Fruit fly (Drosophila melanogaster): Measurements from ENCODE around the gene Oli.

Gene Oli

dm6 chr2L:17560125-17561019, 28.6 kb upstream of the Oli start:
- TF ChIP-seq Dif (GFP tag; optimal IDR thresholded peaks at IDR 0.05; ENCODE audit: partially characterized antibody) (no peak), brk (GFP tag; optimal IDR thresholded peaks at IDR 0.05) (no peak), dsf (GFP tag; optimal IDR thresholded peaks at IDR 0.05; ENCODE audit: borderline replicate concordance) (no peak), Vsx2 (GFP tag; optimal IDR thresholded peaks at IDR 0.05; ENCODE audit: partially characterized antibody) (no peak), Myc (optimal IDR thresholded peaks at IDR 0.05) (no peak), CG32264 (GFP tag; optimal IDR thresholded peaks at IDR 0.05) (no peak), tai (GFP tag; optimal IDR thresholded peaks at IDR 0.05) (no peak), Jra (GFP tag; optimal IDR thresholded peaks at IDR 0.05) (no peak), Rel (GFP tag; optimal IDR thresholded peaks at IDR 0.05) (no peak), Rel (tag; optimal IDR thresholded peaks at IDR 0.05) (no peak), foxo (GFP tag; optimal IDR thresholded peaks at IDR 0.05) (no peak), Hnf4 (GFP tag; optimal IDR thresholded peaks at IDR 0.05) (no peak), GATAd (GFP tag; optimal IDR thresholded peaks at IDR 0.05) (no peak), ey (GFP tag; optimal IDR thresholded peaks at IDR 0.05) (no peak), CrebA (GFP tag; optimal IDR thresholded peaks at IDR 0.05; ENCODE audit: borderline replicate concordance) (no peak), HLH106 (tag; optimal IDR thresholded peaks at IDR 0.05) (no peak), sage (GFP tag; optimal IDR thresholded peaks at IDR 0.05) (no peak), Abd-B (GFP tag; optimal IDR thresholded peaks at IDR 0.05) (no peak)

- no peak for TF ChIP-seq brk (GFP tag; optimal IDR thresholded peaks at IDR 0.05)
- TF ChIP-seq jim (GFP tag; optimal IDR thresholded peaks at IDR 0.05): no peak
Observed at dm6 chr2L:17561914-17562313, 27.1 kb upstream of the Oli start.

- no peak for TF ChIP-seq sage (GFP tag; optimal IDR thresholded peaks at IDR 0.05)
- no peak for TF ChIP-seq psq (GFP tag; optimal IDR thresholded peaks at IDR 0.05)
- no peak for TF ChIP-seq dsf (GFP tag; optimal IDR thresholded peaks at IDR 0.05; ENCODE audit: borderline replicate concordance)
- TF ChIP-seq Hr83 (GFP tag; optimal IDR thresholded peaks at IDR 0.05; ENCODE audit: poor library complexity, severe bottlenecking): no peak
- no peak for TF ChIP-seq usp (GFP tag; optimal IDR thresholded peaks at IDR 0.05)
- no peak for TF ChIP-seq dmrt93B (GFP tag; optimal IDR thresholded peaks at IDR 0.05)
- no peak for TF ChIP-seq sv (GFP tag; optimal IDR thresholded peaks at IDR 0.05)
- no peak for TF ChIP-seq Myc (optimal IDR thresholded peaks at IDR 0.05)
- no peak for TF ChIP-seq Dif (GFP tag; optimal IDR thresholded peaks at IDR 0.05; ENCODE audit: partially characterized antibody)
- TF ChIP-seq br (GFP tag; optimal IDR thresholded peaks at IDR 0.05): no peak
- TF ChIP-seq tai (GFP tag; optimal IDR thresholded peaks at IDR 0.05): no peak
- TF ChIP-seq rgr (GFP tag; optimal IDR thresholded peaks at IDR 0.05): no peak
- no peak for TF ChIP-seq Sp1 (GFP tag; optimal IDR thresholded peaks at IDR 0.05)
- no peak for TF ChIP-seq h (GFP tag; optimal IDR thresholded peaks at IDR 0.05)
- no peak for TF ChIP-seq Hnf4 (GFP tag; optimal IDR thresholded peaks at IDR 0.05)
- TF ChIP-seq Vsx2 (GFP tag; optimal IDR thresholded peaks at IDR 0.05; ENCODE audit: partially characterized antibody): no peak
Observed at dm6 chr2L:17564682-17565081, 24.3 kb upstream of the Oli start.

dm6 chr2L:17565734-17566133, 23.2 kb upstream of the Oli start:
- TF ChIP-seq Hr78 (GFP tag; optimal IDR thresholded peaks at IDR 0.05) (no peak), dmrt93B (GFP tag; optimal IDR thresholded peaks at IDR 0.05) (no peak), CG9705 (GFP tag; optimal IDR thresholded peaks at IDR 0.05) (no peak), GATAd (GFP tag; optimal IDR thresholded peaks at IDR 0.05) (no peak), Hr83 (GFP tag; optimal IDR thresholded peaks at IDR 0.05; ENCODE audit: poor library complexity, severe bottlenecking) (no peak), Dfd (GFP tag; optimal IDR thresholded peaks at IDR 0.05) (no peak), rgr (GFP tag; optimal IDR thresholded peaks at IDR 0.05) (no peak), fru (GFP tag; optimal IDR thresholded peaks at IDR 0.05) (no peak)

- TF ChIP-seq dmrt93B (GFP tag; optimal IDR thresholded peaks at IDR 0.05) (no peak), lola (GFP tag; optimal IDR thresholded peaks at IDR 0.05) (no peak), Sp1 (GFP tag; optimal IDR thresholded peaks at IDR 0.05) (peak; percentile 22), foxo (GFP tag; optimal IDR thresholded peaks at IDR 0.05) (peak in 1 of 2 experiments; percentile 7)
Observed at dm6 chr2L:17573063-17573462, 15.9 kb upstream of the Oli start.
